Fruit fly (Drosophila melanogaster) whole organism: ENCODE results near the gene Galphaf.

ENCODE experiments used
- CG8478 ChIP-seq: fragments of >200 bp; optimal IDR thresholded peaks from 2 replicates; lab custom pipeline; 2018; ENCODE audit warnings: inconsistent platforms
- Dll ChIP-seq: fragments of >200 bp; optimal IDR thresholded peaks from 2 replicates; lab custom pipeline; 2017
- EcR ChIP-seq, 2 experiments: fragments of >200 bp; optimal IDR thresholded peaks; 2 replicates each; lab custom pipeline; 2017; ENCODE audit warnings: missing biosample characterization in 2 of 2, missing genetic modification characterization in 2 of 2, missing genetic modification reagents in 2 of 2
- pan ChIP-seq: fragments of >200 bp; optimal IDR thresholded peaks from 2 replicates; lab custom pipeline; 2017
- psq ChIP-seq: fragments of >200 bp; optimal IDR thresholded peaks from 2 replicates; lab custom pipeline; 2017
- usp ChIP-seq: fragments of >200 bp; optimal IDR thresholded peaks from 2 replicates; lab custom pipeline; 2017; ENCODE audit warnings: missing biosample characterization, missing genetic modification characterization, mixed read lengths

DNA sequence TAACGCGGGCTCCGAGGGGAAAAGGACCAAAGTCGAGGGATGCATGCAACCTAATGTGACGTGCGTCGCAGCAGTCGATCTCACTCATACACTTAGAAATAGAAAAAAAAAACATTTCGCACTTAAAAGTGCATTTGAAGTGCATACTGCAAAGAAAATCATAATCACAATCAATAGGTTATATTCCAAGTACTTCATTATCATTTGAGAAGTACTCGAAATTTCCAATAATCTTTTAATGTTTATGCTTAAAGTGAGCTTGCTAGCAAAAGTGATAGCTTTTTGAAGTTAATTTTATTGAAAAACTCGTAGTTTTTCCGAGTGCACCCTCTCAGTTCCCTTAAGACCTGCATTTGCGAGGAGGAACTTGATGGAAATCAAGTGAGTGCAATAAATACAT, 33.2 kb downstream of the Galphaf start:
- TF ChIP-seq pan (lab: Kevin White, UChicago), result no peak
- no peak for TF ChIP-seq CG8478
- no peak for TF ChIP-seq psq (lab: Kevin White, UChicago)
- no peak for TF ChIP-seq EcR (GFP tag; optimal IDR thresholded peaks at IDR 0.05; lab: Kevin White, UChicago)
- TF ChIP-seq usp (GFP tag; lab: Kevin White, UChicago), result no peak
- no peak for TF ChIP-seq Dll (lab: Kevin White, UChicago)
